Worm (Caenorhabditis elegans) whole organism, early embryonic: ENCODE measurements around the gene Y39A3CL.4.

Experiments used
- aly-1 ChIP-seq: sonication (generic microtip); optimal IDR thresholded peaks from 2 replicates; lab custom pipeline; 2016; ENCODE audit warnings: missing genetic modification characterization, missing compliant biosample characterization
- flt-1 ChIP-seq: fragments of 200-800 bp; sonication (Bioruptor generic); IDR thresholded peaks from 2 replicates; pipeline ENCODE4 v1.3.6; 2022; ENCODE audit warnings: missing genetic modification characterization, missing compliant biosample characterization

- TF ChIP-seq flt-1 (GFP tag; lab: Robert Waterston, UW): no peak
- TF ChIP-seq aly-1 (tag; lab: Kevin White, UChicago): no peak
These were observed 10.2 kb upstream of the Y39A3CL.4 start, which contains the start of gene rimb-1 for ce11 chrIII:1788033-1788432.
